Worm (Caenorhabditis elegans) whole organism, L3 larva: ENCODE results near the gene F28H6.7.

Source experiments
- R02D3.7 ChIP-seq: fragments of 150-350 bp; optimal IDR thresholded peaks from 2 replicates; lab custom pipeline; 2014; ENCODE audit warnings: missing biosample characterization, missing genetic modification characterization
- ceh-28 ChIP-seq: fragments of 150-350 bp; optimal IDR thresholded peaks from 2 replicates; lab custom pipeline; 2014; ENCODE audit warnings: missing biosample characterization, missing genetic modification reagents, missing genetic modification characterization
- elt-1 ChIP-seq: fragments of 150-350 bp; optimal IDR thresholded peaks from 2 replicates; lab custom pipeline; 2014; ENCODE audit warnings: missing biosample characterization, missing genetic modification characterization
- elt-2 ChIP-seq: sonication (generic microtip); optimal IDR thresholded peaks from 2 replicates; lab custom pipeline; 2016; ENCODE audit warnings: missing genetic modification reagents, mild to moderate bottlenecking, missing genetic modification characterization, missing compliant biosample characterization
- eor-1 ChIP-seq, 2 experiments: fragments of 150-350 bp; optimal IDR thresholded peaks; 2 replicates each; lab custom pipeline; 2014 to 2018; ENCODE audit warnings: missing biosample characterization in 2 of 2, missing genetic modification characterization in 2 of 2
- fkh-2 ChIP-seq: fragments of 150-350 bp; optimal IDR thresholded peaks from 2 replicates; lab custom pipeline; 2014; ENCODE audit warnings: missing biosample characterization, missing genetic modification reagents, missing genetic modification characterization
- jun-1 ChIP-seq: fragments of 150-350 bp; optimal IDR thresholded peaks from 2 replicates; lab custom pipeline; 2014; ENCODE audit warnings: missing biosample characterization, missing genetic modification reagents, missing genetic modification characterization
- lin-39 ChIP-seq: fragments of 150-350 bp; optimal IDR thresholded peaks from 2 replicates; lab custom pipeline; 2018; ENCODE audit warnings: missing biosample characterization, missing genetic modification reagents, missing genetic modification characterization
- lsy-12 ChIP-seq: sonication (generic microtip); optimal IDR thresholded peaks from 2 replicates; lab custom pipeline; 2016; ENCODE audit warnings: mild to moderate bottlenecking, missing genetic modification characterization, missing compliant biosample characterization
- nhr-12 ChIP-seq: fragments of 150-350 bp; optimal IDR thresholded peaks from 2 replicates; lab custom pipeline; 2014; ENCODE audit warnings: missing biosample characterization, missing genetic modification characterization
- nhr-237 ChIP-seq: fragments of 150-350 bp; optimal IDR thresholded peaks from 2 replicates; lab custom pipeline; 2014; ENCODE audit warnings: missing biosample characterization, missing genetic modification characterization
- pha-4 ChIP-seq: fragments of 150-350 bp; optimal IDR thresholded peaks from 2 replicates; lab custom pipeline; 2014; ENCODE audit warnings: missing biosample characterization, missing genetic modification reagents, missing genetic modification characterization
- pqm-1 ChIP-seq: fragments of 150-350 bp; optimal IDR thresholded peaks from 2 replicates; lab custom pipeline; 2017; ENCODE audit warnings: missing biosample characterization, missing genetic modification characterization, inconsistent platforms
- ztf-11 ChIP-seq: fragments of 150-350 bp; optimal IDR thresholded peaks from 2 replicates; lab custom pipeline; 2014; ENCODE audit warnings: missing biosample characterization, missing genetic modification characterization

Gene F28H6.7

ce11 chrX:14165156-14165555, 49.2 kb downstream of the F28H6.7 start:
- TF ChIP-seq elt-2 (no peak), fkh-2 (tag; lab: Kevin White, UChicago) (no peak), nhr-12 (no peak), lin-39 (tag; lab: Kevin White, UChicago) (no peak), jun-1 (tag; lab: Kevin White, UChicago) (no peak), pqm-1 (no peak), lsy-12 (no peak), eor-1 (tag; optimal IDR thresholded peaks at IDR 0.05; lab: Kevin White, UChicago) (no peak), R02D3.7 (tag; lab: Kevin White, UChicago) (no peak), ceh-28 (no peak), ztf-11 (tag; lab: Kevin White, UChicago) (no peak), nhr-237 (tag; lab: Kevin White, UChicago) (no peak), elt-1 (tag; lab: Kevin White, UChicago) (no peak), pha-4 (tag; lab: Kevin White, UChicago) (no peak)
